Worm (Caenorhabditis elegans): ENCODE results near the gene sax-3.

Gene sax-3

DNA sequence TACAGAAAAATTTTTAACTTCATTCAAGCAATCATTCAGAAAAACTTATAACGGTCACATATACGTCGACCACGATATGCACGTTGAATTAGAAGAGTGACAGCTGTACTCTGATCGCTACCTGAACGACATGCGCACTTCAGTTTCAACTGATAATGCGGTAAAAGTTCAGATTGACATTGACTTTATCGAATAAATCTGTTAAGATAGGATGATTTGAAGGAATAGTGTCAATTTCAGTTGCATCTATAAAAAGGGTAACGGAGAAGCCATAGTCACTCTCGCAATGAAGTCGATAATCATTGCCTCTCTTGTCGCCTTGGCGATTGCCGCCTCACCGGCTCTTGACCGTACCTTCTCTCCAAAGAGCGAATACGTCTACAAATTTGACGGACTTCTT is 62.5 kb downstream of the sax-3 start, which contains the start of gene vit-5:
Gene vit-5, plus strand, starts transcription at position 277 of the 400 bp plus-strand sequence.
- TF ChIP-seq dao-5 (tag; optimal IDR thresholded peaks at IDR 0.05) = no peak
- no peak for TF ChIP-seq W03F9.2 (tag; optimal IDR thresholded peaks at IDR 0.05)
- TF ChIP-seq him-1 (tag; optimal IDR thresholded peaks at IDR 0.05) = no peak

All from whole organism, L4/young adult.